Fruit fly (Drosophila melanogaster): ENCODE data around the gene Acsx1R.
A peak's percentile ranks its signal among the peaks of the same experiment; 100 is the strongest.

Acsx1R gene

dm6 chr3R:19790805-19791572 lies 13.9 kb upstream of the Acsx1R start (continued):
- TF ChIP-seq CG31388 (GFP tag; optimal IDR thresholded peaks at IDR 0.05) = no peak
- peak; percentile 25 for TF ChIP-seq fd102C (GFP tag; optimal IDR thresholded peaks at IDR 0.05)
- no peak for TF ChIP-seq CG7786 (GFP tag; optimal IDR thresholded peaks at IDR 0.05)
- TF ChIP-seq CG2116 (GFP tag; optimal IDR thresholded peaks at IDR 0.05) = no peak
- no peak for TF ChIP-seq NFAT (GFP tag; IDR thresholded peaks at IDR 0.05)
- peak; percentile 79 for TF ChIP-seq Scr (GFP tag; IDR thresholded peaks at IDR 0.05; ENCODE audit: partially characterized antibody)
- TF ChIP-seq ato (GFP tag; IDR thresholded peaks at IDR 0.05; ENCODE audit: partially characterized antibody) = peak; percentile 94
- no peak for TF ChIP-seq ken (GFP tag; IDR thresholded peaks at IDR 0.05)

dm6 chr3R:19789942-19790774 lies 13.1 kb upstream of the Acsx1R start:
- TF ChIP-seq CG12659 (GFP tag; optimal IDR thresholded peaks at IDR 0.05) (no peak), nerfin-2 (GFP tag; IDR thresholded peaks at IDR 0.05; ENCODE audit: partially characterized antibody) (peak; percentile 85), knrl (GFP tag; IDR thresholded peaks at IDR 0.05; ENCODE audit: partially characterized antibody) (peak; percentile 58; the same call in 1 of the 3 replicates), lov (optimal IDR thresholded peaks at IDR 0.05) (no peak), lov (GFP tag; IDR thresholded peaks at IDR 0.05) (no peak), CG30431 (GFP tag; optimal IDR thresholded peaks at IDR 0.05) (no peak), kni (GFP tag; optimal IDR thresholded peaks at IDR 0.05) (no peak), mld (GFP tag; IDR thresholded peaks at IDR 0.05; ENCODE audit: partially characterized antibody) (peak; percentile 84), grau (tag; optimal IDR thresholded peaks at IDR 0.05) (no peak), CG7963 (GFP tag; IDR thresholded peaks at IDR 0.05; ENCODE audit: partially characterized antibody) (peak; percentile 85), Bgb (GFP tag; IDR thresholded peaks at IDR 0.05; ENCODE audit: partially characterized antibody) (peak; percentile 78), prd (optimal IDR thresholded peaks at IDR 0.05) (no peak), prd (GFP tag; IDR thresholded peaks at IDR 0.05) (no peak), Scr (GFP tag; IDR thresholded peaks at IDR 0.05; ENCODE audit: partially characterized antibody) (peak; percentile 70), ewg (GFP tag; optimal IDR thresholded peaks at IDR 0.05) (no peak), Hr3 (GFP tag; optimal IDR thresholded peaks at IDR 0.05) (no peak), Sox100B (GFP tag; optimal IDR thresholded peaks at IDR 0.05) (no peak), zfh1 (GFP tag; IDR thresholded peaks at IDR 0.05) (no peak), Xbp1 (GFP tag; optimal IDR thresholded peaks at IDR 0.05) (no peak), CG10979 (tag; optimal IDR thresholded peaks at IDR 0.05) (no peak), CG6854 (GFP tag; optimal IDR thresholded peaks at IDR 0.05) (no peak), z (GFP tag; IDR thresholded peaks at IDR 0.05) (no peak), lilli (GFP tag; optimal IDR thresholded peaks at IDR 0.05) (no peak), hb (GFP tag; IDR thresholded peaks at IDR 0.05; ENCODE audit: partially characterized antibody) (peak; percentile 59; the same call in 1 of the 3 replicates), fru (optimal IDR thresholded peaks at IDR 0.05) (no peak), ranshi (GFP tag; IDR thresholded peaks at IDR 0.05) (no peak), Oli (tag; optimal IDR thresholded peaks at IDR 0.05) (no peak), CG4730 (GFP tag; IDR thresholded peaks at IDR 0.05) (no peak), CG2712 (tag; optimal IDR thresholded peaks at IDR 0.05) (no peak), CG4360 (GFP tag; IDR thresholded peaks at IDR 0.05) (no peak), ssp (GFP tag; IDR thresholded peaks at IDR 0.05) (no peak), tio (GFP tag; optimal IDR thresholded peaks at IDR 0.05) (no peak), CG42726 (GFP tag; IDR thresholded peaks at IDR 0.05; ENCODE audit: partially characterized antibody) (peak; percentile 89), CG15073 (GFP tag; optimal IDR thresholded peaks at IDR 0.05) (no peak), trem (tag; optimal IDR thresholded peaks at IDR 0.05) (no peak), run (tag; optimal IDR thresholded peaks at IDR 0.05) (no peak), Dll (GFP tag; IDR thresholded peaks at IDR 0.05; ENCODE audit: partially characterized antibody) (peak; percentile 50; the same call in 2 of the 4 replicates), hbn (GFP tag; IDR thresholded peaks at IDR 0.05; ENCODE audit: partially characterized antibody) (0 out of 2 replicates have a peak, but pooled peaks have one; percentile 31), CG17328 (GFP tag; IDR thresholded peaks at IDR 0.05) (no peak)

All from whole organism, embryonic.